Fruit fly (Drosophila melanogaster): Measurements from ENCODE around the gene gNacalpha.

DNA sequence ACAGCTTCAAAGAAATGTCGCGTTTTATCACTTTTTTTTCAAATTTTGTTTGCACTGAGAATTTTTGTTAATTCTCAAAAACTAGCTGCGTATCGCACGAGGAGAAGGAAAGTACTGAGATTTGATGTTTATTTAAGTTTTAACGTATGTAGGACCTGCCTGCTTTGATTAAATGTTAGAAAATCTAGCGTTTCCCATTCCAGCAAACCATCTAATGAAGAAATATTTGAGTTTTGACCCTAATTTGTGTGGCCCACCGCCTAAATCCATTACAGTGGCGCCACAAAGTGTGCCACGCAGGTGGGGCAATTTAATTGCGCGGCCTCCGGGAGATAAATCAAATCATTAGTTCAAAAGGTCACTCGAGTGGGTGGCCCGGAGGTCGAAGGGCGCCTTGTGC, 10.2 kb upstream of the gNacalpha start, which contains the start of gene CG4375:
- TF ChIP-seq CG8478 (optimal IDR thresholded peaks at IDR 0.05): no peak
- no peak for TF ChIP-seq CTCF (optimal IDR thresholded peaks at IDR 0.05)
